Worm (Caenorhabditis elegans) whole organism, L2 larva: ENCODE data around the gene stdh-3.

ENCODE experiments used
- ZK546.5 ChIP-seq: sonication (generic microtip); optimal IDR thresholded peaks from 2 replicates; lab custom pipeline; 2017; ENCODE audit warnings: missing biosample characterization, missing genetic modification characterization
- ama-1 ChIP-seq: fragments of 150-350 bp; optimal IDR thresholded peaks from 2 replicates; lab custom pipeline; 2018; ENCODE audit warnings: inconsistent platforms
- lin-13 ChIP-seq: fragments of 150-350 bp; optimal IDR thresholded peaks from 2 replicates; lab custom pipeline; 2014; ENCODE audit warnings: missing biosample characterization, missing genetic modification reagents, missing genetic modification characterization
- lsy-2 ChIP-seq, 2 experiments: fragments of 150-350 bp in 1 of 2; sonication (generic microtip) in 1 of 2; optimal IDR thresholded peaks; 2 replicates each; lab custom pipeline; 2014 to 2017; ENCODE audit warnings: missing biosample characterization in 2 of 2, missing genetic modification characterization in 2 of 2
- mab-5 ChIP-seq: fragments of 150-350 bp; optimal IDR thresholded peaks from 2 replicates; lab custom pipeline; 2014; ENCODE audit warnings: missing biosample characterization, missing genetic modification characterization
- nhr-25 ChIP-seq: fragments of 150-350 bp; sonication (generic microtip); optimal IDR thresholded peaks from 3 replicates; lab custom pipeline; 2014; ENCODE audit warnings: missing biosample characterization, missing genetic modification characterization
- nhr-77 ChIP-seq: fragments of 150-350 bp; optimal IDR thresholded peaks from 2 replicates; lab custom pipeline; 2014; ENCODE audit warnings: missing biosample characterization, missing genetic modification characterization
- unc-62 ChIP-seq: fragments of 150-350 bp; optimal IDR thresholded peaks from 2 replicates; lab custom pipeline; 2014; ENCODE audit warnings: missing biosample characterization, missing genetic modification reagents, missing genetic modification characterization

DNA sequence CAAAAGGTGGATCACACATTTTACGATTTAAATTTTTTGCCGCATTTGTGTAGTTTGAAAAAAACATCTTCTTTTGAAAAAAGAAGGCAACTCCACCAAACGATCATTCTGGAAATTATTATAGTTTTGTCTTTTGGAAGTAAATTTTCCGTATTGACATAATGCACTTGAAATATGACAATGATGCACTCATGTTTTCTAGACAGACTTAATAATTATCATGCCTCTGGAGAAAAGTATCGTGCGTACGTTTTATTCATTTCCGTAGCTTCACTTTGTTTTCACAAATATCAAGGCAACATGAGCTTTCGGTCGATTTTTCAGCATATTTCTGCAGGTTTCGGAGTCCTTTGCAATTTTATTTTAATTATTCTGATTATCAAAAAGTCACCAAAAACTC is 13.9 kb downstream of the stdh-3 start, which contains the start of gene str-250:
- TF ChIP-seq ama-1 (lab: Kevin White, UChicago) (no peak), ZK546.5 (tag; lab: Kevin White, UChicago) (no peak), lsy-2 (tag; optimal IDR thresholded peaks at IDR 0.05; lab: Kevin White, UChicago) (no peak), lin-13 (GFP tag; lab: Kevin White, UChicago) (no peak), unc-62 (no peak), nhr-25 (tag; lab: Kevin White, UChicago) (no peak), mab-5 (tag; lab: Kevin White, UChicago) (no peak), nhr-77 (tag; lab: Kevin White, UChicago) (no peak)
